Fruit fly (Drosophila melanogaster) S2 (cell line): ENCODE measurements around the gene CG7083.

Source experiments
- CG8478 ChIP-seq: fragments of >200 bp; optimal IDR thresholded peaks from 2 replicates; lab custom pipeline; 2018
- CTCF ChIP-seq, 2 experiments: fragments of >200 bp; optimal IDR thresholded peaks; 2 replicates each; lab custom pipeline; 2018

dm6 chr3L:8325559-8325958 is 15.0 kb upstream of the CG7083 start, which contains the start of gene CG34461:
- TF ChIP-seq CTCF (optimal IDR thresholded peaks at IDR 0.05; lab: Kevin White, UChicago) (no peak), CG8478 (lab: Kevin White, UChicago) (no peak)
